Worm (Caenorhabditis elegans) whole organism, late embryonic: ENCODE measurements around the gene srw-60.
A peak's percentile ranks its signal among the peaks of the same experiment; 100 is the strongest.

ENCODE experiments used
- C08G9.2 ChIP-seq: sonication (generic microtip); optimal IDR thresholded peaks from 2 replicates; lab custom pipeline; 2016; ENCODE audit warnings: mild to moderate bottlenecking, missing genetic modification characterization, moderate library complexity, missing compliant biosample characterization
- F13H6.1 ChIP-seq: sonication (generic microtip); optimal IDR thresholded peaks from 2 replicates; lab custom pipeline; 2016; ENCODE audit warnings: missing genetic modification characterization, missing compliant biosample characterization
- K09A11.1 ChIP-seq: sonication (generic microtip); optimal IDR thresholded peaks from 2 replicates; lab custom pipeline; 2017; ENCODE audit warnings: antibody characterized with exemption, mild to moderate bottlenecking, missing genetic modification characterization, missing compliant biosample characterization; ENCODE audit not compliant: insufficient read depth
- Y22D7AL.16 ChIP-seq: sonication (generic microtip); optimal IDR thresholded peaks from 2 replicates; lab custom pipeline; 2016; ENCODE audit warnings: missing genetic modification characterization, missing compliant biosample characterization
- ahr-1 ChIP-seq: sonication (generic microtip); optimal IDR thresholded peaks from 2 replicates; lab custom pipeline; 2016; ENCODE audit warnings: missing genetic modification characterization, missing compliant biosample characterization
- ama-1 ChIP-seq: fragments of 150-350 bp; optimal IDR thresholded peaks from 2 replicates; lab custom pipeline; 2014
- ceh-14 ChIP-seq: sonication (generic microtip); optimal IDR thresholded peaks from 2 replicates; lab custom pipeline; 2016; ENCODE audit warnings: missing genotype, missing genetic modification characterization, missing compliant biosample characterization
- ceh-22 ChIP-seq: sonication (generic microtip); optimal IDR thresholded peaks from 2 replicates; lab custom pipeline; 2017; ENCODE audit warnings: missing biosample characterization, missing genetic modification characterization
- ceh-34 ChIP-seq: sonication (generic microtip); optimal IDR thresholded peaks from 2 replicates; lab custom pipeline; 2016; ENCODE audit warnings: mild to moderate bottlenecking, missing genetic modification characterization, missing compliant biosample characterization
- ceh-45 ChIP-seq: fragments of 200-800 bp; sonication (Bioruptor generic); IDR thresholded peaks from 2 replicates; pipeline ENCODE4 v1.3.6; 2022; ENCODE audit warnings: missing genetic modification reagents, missing genetic modification characterization, missing compliant biosample characterization
- ceh-48 ChIP-seq: sonication (generic microtip); optimal IDR thresholded peaks from 2 replicates; lab custom pipeline; 2016; ENCODE audit warnings: missing genetic modification characterization, inconsistent platforms, missing compliant biosample characterization
- ceh-6 ChIP-seq: fragments of 200-800 bp; sonication (Bioruptor generic); optimal IDR thresholded peaks from 2 replicates; lab custom pipeline; 2018; ENCODE audit warnings: mild to moderate bottlenecking, missing genetic modification characterization, missing compliant biosample characterization
- elt-2 ChIP-seq: sonication (generic microtip); optimal IDR thresholded peaks from 2 replicates; lab custom pipeline; 2016; ENCODE audit warnings: missing genetic modification reagents, missing genetic modification characterization, missing compliant biosample characterization
- ets-4 ChIP-seq: sonication (generic microtip); optimal IDR thresholded peaks from 2 replicates; lab custom pipeline; 2016; ENCODE audit warnings: missing genetic modification characterization, missing compliant biosample characterization
- fax-1 ChIP-seq: sonication (generic microtip); optimal IDR thresholded peaks from 2 replicates; lab custom pipeline; 2016; ENCODE audit warnings: missing genotype, missing genetic modification characterization, missing compliant biosample characterization
- gmeb-2 ChIP-seq: sonication (generic microtip); optimal IDR thresholded peaks from 2 replicates; lab custom pipeline; 2016; ENCODE audit warnings: missing genetic modification characterization, inconsistent platforms, missing compliant biosample characterization
- hlh-13 ChIP-seq: fragments of 200-800 bp; sonication (Bioruptor generic); optimal IDR thresholded peaks from 2 replicates; lab custom pipeline; 2018; ENCODE audit warnings: mild to moderate bottlenecking, missing genetic modification characterization, missing compliant biosample characterization
- hlh-15 ChIP-seq: sonication (generic microtip); optimal IDR thresholded peaks from 2 replicates; lab custom pipeline; 2016; ENCODE audit warnings: missing genetic modification characterization, missing compliant biosample characterization
- hlh-30 ChIP-seq: sonication (generic microtip); optimal IDR thresholded peaks from 2 replicates; lab custom pipeline; 2017; ENCODE audit warnings: antibody characterized with exemption, missing genetic modification characterization, missing compliant biosample characterization; ENCODE audit not compliant: insufficient read depth
- hlh-6 ChIP-seq: sonication (generic microtip); optimal IDR thresholded peaks from 2 replicates; lab custom pipeline; 2016; ENCODE audit warnings: missing genotype, missing genetic modification characterization, missing compliant biosample characterization
- lim-6 ChIP-seq: sonication (generic microtip); optimal IDR thresholded peaks from 2 replicates; lab custom pipeline; 2016; ENCODE audit warnings: missing genetic modification characterization, missing compliant biosample characterization
- madf-2 ChIP-seq: sonication (generic microtip); optimal IDR thresholded peaks from 2 replicates; lab custom pipeline; 2017; ENCODE audit warnings: missing genetic modification characterization, missing compliant biosample characterization
- nhr-11 ChIP-seq: fragments of 150-350 bp; optimal IDR thresholded peaks from 2 replicates; lab custom pipeline; 2014; ENCODE audit warnings: missing biosample characterization, missing genetic modification characterization
- nhr-232 ChIP-seq: sonication (generic microtip); optimal IDR thresholded peaks from 2 replicates; lab custom pipeline; 2016; ENCODE audit warnings: missing genetic modification characterization, missing compliant biosample characterization
- odd-2 ChIP-seq: sonication (generic microtip); optimal IDR thresholded peaks from 2 replicates; lab custom pipeline; 2017; ENCODE audit warnings: antibody characterized with exemption, mild to moderate bottlenecking, missing genetic modification characterization, missing compliant biosample characterization
- pat-9 ChIP-seq: fragments of 200-800 bp; sonication (Bioruptor generic); optimal IDR thresholded peaks from 2 replicates; lab custom pipeline; 2018; ENCODE audit warnings: mild to moderate bottlenecking, missing genetic modification characterization, moderate library complexity, missing compliant biosample characterization
- pha-4 ChIP-seq: fragments of 150-350 bp; optimal IDR thresholded peaks from 2 replicates; lab custom pipeline; 2018; ENCODE audit warnings: missing biosample characterization, missing genetic modification reagents, missing genetic modification characterization
- pros-1 ChIP-seq: fragments of 150-350 bp; optimal IDR thresholded peaks from 2 replicates; lab custom pipeline; 2014; ENCODE audit warnings: missing biosample characterization, missing genetic modification reagents, missing genetic modification characterization
- ref-2 ChIP-seq: sonication (generic microtip); optimal IDR thresholded peaks from 2 replicates; lab custom pipeline; 2016; ENCODE audit warnings: missing genetic modification characterization, missing compliant biosample characterization
- rnt-1 ChIP-seq: sonication (generic microtip); optimal IDR thresholded peaks from 2 replicates; lab custom pipeline; 2016; ENCODE audit warnings: missing genetic modification characterization, missing compliant biosample characterization
- sox-2 ChIP-seq: fragments of 200-800 bp; sonication (Bioruptor generic); IDR thresholded peaks from 2 replicates; pipeline ENCODE4 v1.3.6; 2022; ENCODE audit warnings: missing genetic modification reagents, missing genetic modification characterization, missing compliant biosample characterization
- sox-4 ChIP-seq: sonication (generic microtip); optimal IDR thresholded peaks from 2 replicates; lab custom pipeline; 2017; ENCODE audit warnings: mild to moderate bottlenecking, missing genetic modification characterization, inconsistent platforms, missing compliant biosample characterization
- tbx-2 ChIP-seq: sonication (generic microtip); optimal IDR thresholded peaks from 2 replicates; lab custom pipeline; 2016; ENCODE audit warnings: missing genetic modification characterization, missing compliant biosample characterization
- tbx-7 ChIP-seq: sonication (generic microtip); optimal IDR thresholded peaks from 2 replicates; lab custom pipeline; 2016; ENCODE audit warnings: missing genotype, missing genetic modification characterization, missing compliant biosample characterization
- unc-3 ChIP-seq, 2 experiments: fragments of 200-800 bp in 1 of 2; sonication (Bioruptor generic) in 1 of 2; sonication (generic microtip) in 1 of 2; conservative IDR thresholded peaks in 1 of 2; optimal IDR thresholded peaks in 1 of 2; 2 replicates each; pipeline versions ENCODE4 v1.3.6 to Lab custom; 2016 to 2022; ENCODE audit warnings: missing compliant biosample characterization in 2 of 2, missing genetic modification characterization in 2 of 2, missing genetic modification reagents in 1 of 2
- unc-42 ChIP-seq: sonication (generic microtip); optimal IDR thresholded peaks from 2 replicates; lab custom pipeline; 2016; ENCODE audit warnings: missing genotype, missing genetic modification characterization, missing compliant biosample characterization
- unc-55 ChIP-seq: sonication (generic microtip); optimal IDR thresholded peaks from 2 replicates; lab custom pipeline; 2017; ENCODE audit warnings: missing biosample characterization, missing genetic modification reagents, missing genetic modification characterization
- unc-86 ChIP-seq: sonication (generic microtip); optimal IDR thresholded peaks from 2 replicates; lab custom pipeline; 2016; ENCODE audit warnings: missing genetic modification characterization, missing compliant biosample characterization
- zip-5 ChIP-seq: sonication (generic microtip); optimal IDR thresholded peaks from 2 replicates; lab custom pipeline; 2016; ENCODE audit warnings: missing genetic modification characterization, missing compliant biosample characterization
- ztf-16 ChIP-seq: sonication (generic microtip); optimal IDR thresholded peaks from 2 replicates; lab custom pipeline; 2017; ENCODE audit warnings: missing genetic modification characterization, missing compliant biosample characterization

The srw-60 gene

ce11 chrII:2994590-2995392, 36.4 kb downstream of the srw-60 start:
- TF ChIP-seq pat-9 (tag; lab: Kevin White, UChicago) (peak; percentile 32), ceh-45 (no peak), unc-55 (GFP tag; lab: Kevin White, UChicago) (peak; percentile 98), unc-42 (tag; lab: Kevin White, UChicago) (no peak), lim-6 (no peak), rnt-1 (peak; percentile 23), madf-2 (no peak), pros-1 (tag; lab: Kevin White, UChicago) (no peak), unc-86 (tag; lab: Kevin White, UChicago) (no peak), sox-4 (tag; lab: Kevin White, UChicago) (no peak), K09A11.1 (tag; lab: Kevin White, UChicago) (no peak), ztf-16 (tag; lab: Kevin White, UChicago) (no peak), ets-4 (tag; lab: Kevin White, UChicago) (no peak), hlh-15 (no peak), sox-2 (GFP tag; lab: Robert Waterston, UW) (no peak), F13H6.1 (tag; lab: Kevin White, UChicago) (no peak), odd-2 (tag; lab: Kevin White, UChicago) (no peak), ceh-22 (tag; lab: Kevin White, UChicago) (no peak)

ce11 chrII:2996721-2997120, 38.3 kb downstream of the srw-60 start, which contains the start of gene lido-8:
lido-8 (plus strand) TSS chrII:2997021.
- TF ChIP-seq tbx-7 (tag; lab: Kevin White, UChicago) (no peak), zip-5 (no peak), odd-2 (tag; lab: Kevin White, UChicago) (no peak), ets-4 (tag; lab: Kevin White, UChicago) (no peak), ref-2 (tag; lab: Kevin White, UChicago) (no peak), unc-86 (tag; lab: Kevin White, UChicago) (no peak), ahr-1 (tag; lab: Kevin White, UChicago) (no peak), ceh-6 (no peak), ztf-16 (tag; lab: Kevin White, UChicago) (no peak)

DNA sequence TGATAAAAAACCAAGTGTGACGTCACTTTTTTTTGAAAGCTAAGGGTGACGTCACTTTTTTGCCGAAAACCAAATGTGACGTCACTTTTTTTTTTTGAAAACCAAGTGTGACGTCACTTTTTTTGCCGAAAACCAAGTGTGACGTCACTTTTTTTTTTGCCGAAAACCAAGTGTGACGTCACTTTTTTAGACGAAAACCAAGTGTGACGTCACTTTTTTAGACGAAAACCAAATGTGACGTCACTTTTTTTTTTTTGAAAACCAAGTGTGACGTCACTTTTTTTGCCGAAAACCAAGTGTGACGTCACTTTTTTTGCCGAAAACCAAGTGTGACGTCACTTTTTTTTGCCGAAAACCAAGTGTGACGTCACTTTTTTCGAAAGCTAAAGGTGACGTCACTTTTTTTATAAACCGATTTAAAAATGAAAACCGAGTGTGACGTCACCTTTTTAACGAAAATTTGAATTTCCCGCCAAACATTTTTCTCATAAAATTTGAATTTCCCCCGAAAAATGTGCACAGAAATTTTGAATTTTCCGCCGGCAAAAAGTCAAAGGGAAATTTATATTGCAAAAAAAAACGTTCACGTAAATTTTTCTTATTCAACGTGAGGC, 39.5 kb downstream of the srw-60 start:
- TF ChIP-seq pha-4 (tag; lab: Kevin White, UChicago), result no peak
- no peak for TF ChIP-seq nhr-232
- TF ChIP-seq pat-9 (tag; lab: Kevin White, UChicago), result no peak
- no peak for TF ChIP-seq gmeb-2
- no peak for TF ChIP-seq sox-2 (GFP tag; lab: Robert Waterston, UW)
- TF ChIP-seq lim-6, result no peak
- TF ChIP-seq madf-2, result no peak
- TF ChIP-seq C08G9.2 (tag; lab: Kevin White, UChicago), result no peak
- no peak for TF ChIP-seq unc-55 (GFP tag; lab: Kevin White, UChicago)
- TF ChIP-seq pros-1 (tag; lab: Kevin White, UChicago), result no peak
- TF ChIP-seq K09A11.1 (tag; lab: Kevin White, UChicago), result no peak
- no peak for TF ChIP-seq ama-1 (lab: Kevin White, UChicago)
- no peak for TF ChIP-seq ceh-34 (tag; lab: Kevin White, UChicago)

ce11 chrII:3000535-3001264, 42.3 kb downstream of the srw-60 start, which contains the start of gene lido-9:
lido-9 (plus strand) TSS chrII:3000768.
- TF ChIP-seq ceh-48 (no peak), ama-1 (lab: Kevin White, UChicago) (peak; percentile 90)

ce11 chrII:3002211-3002610, 43.8 kb downstream of the srw-60 start, which contains the start of gene lido-10:
lido-10 (plus strand) TSS chrII:3002511.
- TF ChIP-seq unc-3 (GFP tag; conservative IDR thresholded peaks at IDR 0.05; lab: Robert Waterston, UW) (no peak), unc-3 (tag; optimal IDR thresholded peaks at IDR 0.05; lab: Kevin White, UChicago) (no peak), tbx-2 (tag; lab: Kevin White, UChicago) (no peak), hlh-13 (no peak), elt-2 (no peak), ceh-48 (no peak), ceh-14 (tag; lab: Kevin White, UChicago) (no peak), hlh-15 (no peak), nhr-11 (no peak), hlh-6 (tag; lab: Kevin White, UChicago) (no peak), Y22D7AL.16 (tag; lab: Kevin White, UChicago) (no peak), hlh-30 (tag; lab: Kevin White, UChicago) (no peak), ahr-1 (tag; lab: Kevin White, UChicago) (no peak), fax-1 (tag; lab: Kevin White, UChicago) (no peak), unc-55 (GFP tag; lab: Kevin White, UChicago) (no peak)
